Fruit fly (Drosophila melanogaster): ENCODE data around the gene amd.

amd gene

dm6 chr2L:19096361-19096760 is 13.6 kb upstream of the amd start:
- TF ChIP-seq CG12769 (tag; optimal IDR thresholded peaks at IDR 0.05), result peak; percentile 20
- peak; percentile 24 for TF ChIP-seq CG2875 (GFP tag; optimal IDR thresholded peaks at IDR 0.05)
- TF ChIP-seq sd (tag; optimal IDR thresholded peaks at IDR 0.05), result peak; percentile 62
- TF ChIP-seq nerfin-2 (GFP tag; IDR thresholded peaks at IDR 0.05; ENCODE audit: partially characterized antibody), result no peak
- no peak for TF ChIP-seq Hmx (GFP tag; optimal IDR thresholded peaks at IDR 0.05)
- peak in 1 of 2 experiments; percentile 90 for TF ChIP-seq Pdp1 (GFP tag; optimal IDR thresholded peaks at IDR 0.05)
- TF ChIP-seq CG11504 (tag; optimal IDR thresholded peaks at IDR 0.05), result no peak
- TF ChIP-seq CG15601 (tag; optimal IDR thresholded peaks at IDR 0.05), result peak; percentile 8
- TF ChIP-seq Poxn (GFP tag; IDR thresholded peaks at IDR 0.05), result no peak
- TF ChIP-seq Lim3 (GFP tag; IDR thresholded peaks at IDR 0.05), result 0 out of 2 replicates have a peak, but pooled peaks have one; percentile 56
- TF ChIP-seq Sry-δ (GFP tag; optimal IDR thresholded peaks at IDR 0.05), result no peak
- peak; percentile 25 for TF ChIP-seq Med (GFP tag)
- TF ChIP-seq twi (tag; optimal IDR thresholded peaks at IDR 0.05), result peak; percentile 92
- peak; percentile 7 for TF ChIP-seq cg (GFP tag; optimal IDR thresholded peaks at IDR 0.05)
- peak; percentile 34 for TF ChIP-seq sug (tag; optimal IDR thresholded peaks at IDR 0.05)
- TF ChIP-seq vnd (GFP tag; IDR thresholded peaks at IDR 0.05; ENCODE audit: partially characterized antibody), result peak; percentile 82
- TF ChIP-seq kni (GFP tag; optimal IDR thresholded peaks at IDR 0.05), result peak; percentile 19
- TF ChIP-seq CG7928 (GFP tag; optimal IDR thresholded peaks at IDR 0.05), result no peak
- TF ChIP-seq Hr78 (GFP tag; optimal IDR thresholded peaks at IDR 0.05), result peak in 1 of 2 experiments; percentile 55
- TF ChIP-seq CG10321 (GFP tag; IDR thresholded peaks at IDR 0.05), result no peak
- 0 out of 3 replicates have a peak, but pooled peaks have one; percentile 27 for TF ChIP-seq gce (GFP tag; IDR thresholded peaks at IDR 0.05)
- TF ChIP-seq CG4730 (GFP tag; IDR thresholded peaks at IDR 0.05), result no peak
- TF ChIP-seq Vsx1 (GFP tag; optimal IDR thresholded peaks at IDR 0.05), result peak; percentile 96
- no peak for TF ChIP-seq ssp (GFP tag; IDR thresholded peaks at IDR 0.05)
- no peak for TF ChIP-seq dmrt11E (tag; optimal IDR thresholded peaks at IDR 0.05)
- 0 out of 3 replicates have a peak, but pooled peaks have one; percentile 11 for TF ChIP-seq CG34422 (GFP tag; IDR thresholded peaks at IDR 0.05)
- peak; percentile 60 for TF ChIP-seq exex (tag; optimal IDR thresholded peaks at IDR 0.05)
- peak; percentile 80 for TF ChIP-seq grn (GFP tag; optimal IDR thresholded peaks at IDR 0.05)
- TF ChIP-seq sens-2 (GFP tag; IDR thresholded peaks at IDR 0.05), result peak; percentile 71
- no peak for TF ChIP-seq CG14014 (GFP tag; IDR thresholded peaks at IDR 0.05)
- TF ChIP-seq sens (GFP tag), result peak; percentile 80
- no peak for TF ChIP-seq Gug (GFP tag; IDR thresholded peaks at IDR 0.05)

dm6 chr2L:19097374-19097773 is 12.6 kb upstream of the amd start:
- TF ChIP-seq abd-A (tag; optimal IDR thresholded peaks at IDR 0.05) (no peak), tup (GFP tag; optimal IDR thresholded peaks at IDR 0.05) (no peak), GATAe (GFP tag; conservative IDR thresholded peaks at IDR 0.05) (peak; percentile 29; the same call in 1 of the 2 replicates), grn (GFP tag; optimal IDR thresholded peaks at IDR 0.05) (peak; percentile 74), knrl (GFP tag; IDR thresholded peaks at IDR 0.05; ENCODE audit: partially characterized antibody) (no peak), Nf-YC (tag; optimal IDR thresholded peaks at IDR 0.05) (peak; percentile 3), CG34376 (GFP tag; optimal IDR thresholded peaks at IDR 0.05) (peak; percentile 71), sug (tag; optimal IDR thresholded peaks at IDR 0.05) (peak; percentile 49), C15 (GFP tag; IDR thresholded peaks at IDR 0.05) (no peak), exex (tag; optimal IDR thresholded peaks at IDR 0.05) (peak; percentile 99), vnd (GFP tag; IDR thresholded peaks at IDR 0.05; ENCODE audit: partially characterized antibody) (0 out of 3 replicates have a peak, but pooled peaks have one; percentile 33), mirr (GFP tag; optimal IDR thresholded peaks at IDR 0.05) (peak; percentile 89)
